Worm (Caenorhabditis elegans) whole organism, mixed stage, embryonic: Measurements from ENCODE around the gene str-211.

Source experiments
- M03D4.4 ChIP-seq: sonication (generic microtip); optimal IDR thresholded peaks from 2 replicates; lab custom pipeline; 2017; ENCODE audit warnings: mild to moderate bottlenecking, missing genetic modification characterization, missing compliant biosample characterization
- bed-3 ChIP-seq: fragments of 200-800 bp; sonication (Bioruptor generic); optimal IDR thresholded peaks from 3 replicates; lab custom pipeline; 2018; ENCODE audit warnings: mild to moderate bottlenecking, missing genetic modification characterization, moderate library complexity, missing compliant biosample characterization
- blmp-1 ChIP-seq: fragments of 150-350 bp; optimal IDR thresholded peaks from 2 replicates; lab custom pipeline; 2014; ENCODE audit warnings: missing biosample characterization, missing genetic modification characterization
- ceh-39 ChIP-seq: fragments of 150-350 bp; optimal IDR thresholded peaks from 2 replicates; lab custom pipeline; 2014; ENCODE audit warnings: missing biosample characterization, missing genetic modification characterization
- ceh-83 ChIP-seq: fragments of 200-800 bp; sonication (Bioruptor generic); optimal IDR thresholded peaks from 2 replicates; lab custom pipeline; 2018; ENCODE audit warnings: mild to moderate bottlenecking, missing genetic modification characterization, missing compliant biosample characterization
- ces-1 ChIP-seq: fragments of 150-350 bp; optimal IDR thresholded peaks from 2 replicates; lab custom pipeline; 2014; ENCODE audit warnings: missing biosample characterization, missing genetic modification reagents, missing genetic modification characterization
- cnd-1 ChIP-seq: fragments of 200-800 bp; sonication (Bioruptor generic); optimal IDR thresholded peaks from 2 replicates; lab custom pipeline; 2018; ENCODE audit warnings: mild to moderate bottlenecking, missing genetic modification characterization, missing compliant biosample characterization
- elt-1 ChIP-seq: sonication (generic microtip); optimal IDR thresholded peaks from 2 replicates; lab custom pipeline; 2017; ENCODE audit warnings: missing genetic modification characterization, mild to moderate bottlenecking, missing compliant biosample characterization, antibody characterized with exemption, moderate library complexity, borderline replicate concordance; ENCODE audit not compliant: insufficient read depth
- elt-3 ChIP-seq: fragments of 150-350 bp; optimal IDR thresholded peaks from 2 replicates; lab custom pipeline; 2014; ENCODE audit warnings: missing biosample characterization, missing genetic modification characterization
- flh-1 ChIP-seq: fragments of 200-800 bp; sonication (Bioruptor generic); optimal IDR thresholded peaks from 2 replicates; lab custom pipeline; 2018; ENCODE audit warnings: mild to moderate bottlenecking, missing genetic modification characterization, moderate library complexity, missing compliant biosample characterization
- ham-2 ChIP-seq: fragments of 200-800 bp; sonication (Bioruptor generic); optimal IDR thresholded peaks from 2 replicates; lab custom pipeline; 2018; ENCODE audit warnings: mild to moderate bottlenecking, missing genetic modification characterization, missing compliant biosample characterization
- hlh-1 ChIP-seq: fragments of 150-350 bp; optimal IDR thresholded peaks from 2 replicates; lab custom pipeline; 2014; ENCODE audit warnings: missing biosample characterization, missing genetic modification reagents, missing genetic modification characterization
- lin-13 ChIP-seq: fragments of 150-350 bp; optimal IDR thresholded peaks from 2 replicates; lab custom pipeline; 2014; ENCODE audit warnings: missing biosample characterization, missing genetic modification characterization
- lin-32 ChIP-seq: fragments of 200-800 bp; sonication (Bioruptor generic); optimal IDR thresholded peaks from 2 replicates; lab custom pipeline; 2018; ENCODE audit warnings: mild to moderate bottlenecking, missing genetic modification characterization, missing compliant biosample characterization
- mab-5 ChIP-seq: fragments of 150-350 bp; optimal IDR thresholded peaks from 2 replicates; lab custom pipeline; 2014; ENCODE audit warnings: missing biosample characterization, missing genetic modification characterization
- nhr-12 ChIP-seq: fragments of 150-350 bp; optimal IDR thresholded peaks from 2 replicates; lab custom pipeline; 2014; ENCODE audit warnings: missing biosample characterization, missing genetic modification characterization
- nhr-2 ChIP-seq: fragments of 150-350 bp; optimal IDR thresholded peaks from 2 replicates; lab custom pipeline; 2014; ENCODE audit warnings: missing biosample characterization, missing genetic modification characterization
- nhr-237 ChIP-seq: fragments of 150-350 bp; optimal IDR thresholded peaks from 2 replicates; lab custom pipeline; 2014; ENCODE audit warnings: missing biosample characterization, missing genetic modification characterization
- nhr-28 ChIP-seq: fragments of 150-350 bp; optimal IDR thresholded peaks from 2 replicates; lab custom pipeline; 2014; ENCODE audit warnings: missing biosample characterization, missing genetic modification characterization
- pha-4 ChIP-seq: fragments of 150-350 bp; optimal IDR thresholded peaks from 2 replicates; lab custom pipeline; 2018; ENCODE audit warnings: missing biosample characterization, missing genetic modification reagents, missing genetic modification characterization
- sem-2 ChIP-seq: fragments of 200-800 bp; sonication (Bioruptor generic); optimal IDR thresholded peaks from 2 replicates; lab custom pipeline; 2018; ENCODE audit warnings: mild to moderate bottlenecking, missing genetic modification characterization, missing compliant biosample characterization
- snpc-4 ChIP-seq: fragments of 150-350 bp; optimal IDR thresholded peaks from 2 replicates; lab custom pipeline; 2014; ENCODE audit warnings: missing biosample characterization, missing genetic modification characterization
- sptf-1 ChIP-seq: sonication (generic microtip); optimal IDR thresholded peaks from 2 replicates; lab custom pipeline; 2017; ENCODE audit warnings: mild to moderate bottlenecking, missing genetic modification characterization, moderate library complexity, missing compliant biosample characterization
- unc-120 ChIP-seq: sonication (generic microtip); optimal IDR thresholded peaks from 2 replicates; lab custom pipeline; 2017; ENCODE audit warnings: missing genetic modification characterization, missing compliant biosample characterization; ENCODE audit not compliant: poor library complexity, severe bottlenecking
- unc-39 ChIP-seq: fragments of 150-350 bp; optimal IDR thresholded peaks from 2 replicates; lab custom pipeline; 2014; ENCODE audit warnings: missing biosample characterization, missing genetic modification characterization
- unc-62 ChIP-seq: fragments of 150-350 bp; optimal IDR thresholded peaks from 2 replicates; lab custom pipeline; 2014; ENCODE audit warnings: missing biosample characterization, missing genetic modification reagents, missing genetic modification characterization
- zip-8 ChIP-seq: fragments of 150-350 bp; optimal IDR thresholded peaks from 2 replicates; lab custom pipeline; 2014; ENCODE audit warnings: missing biosample characterization, missing genetic modification characterization
- ztf-11 ChIP-seq: fragments of 150-350 bp; optimal IDR thresholded peaks from 2 replicates; lab custom pipeline; 2014; ENCODE audit warnings: missing biosample characterization, missing genetic modification characterization

str-211 gene

ce11 chrV:4932814-4933213 is 11.3 kb downstream of the str-211 start, which contains the start of gene C02E7.10:
TSS of gene C02E7.10 (minus strand) at chrV:4933045.
- TF ChIP-seq sptf-1 (tag; lab: Kevin White, UChicago): no peak
- no peak for TF ChIP-seq ces-1 (GFP tag; lab: Kevin White, UChicago)
- TF ChIP-seq sem-2 (GFP tag; lab: Kevin White, UChicago): no peak
- TF ChIP-seq cnd-1 (tag; lab: Kevin White, UChicago): no peak
- TF ChIP-seq nhr-28 (tag; lab: Kevin White, UChicago): no peak
- no peak for TF ChIP-seq ztf-11 (tag; lab: Kevin White, UChicago)
- TF ChIP-seq nhr-237: no peak
- TF ChIP-seq bed-3 (GFP tag; lab: Kevin White, UChicago): no peak
- no peak for TF ChIP-seq unc-39 (tag; lab: Kevin White, UChicago)
- no peak for TF ChIP-seq M03D4.4
- no peak for TF ChIP-seq snpc-4 (tag; lab: Kevin White, UChicago)

ce11 chrV:4929842-4930241 is 14.3 kb downstream of the str-211 start, which contains the start of gene str-205:
TSS of gene str-205 (minus strand) at chrV:4929942.
- TF ChIP-seq blmp-1 (no peak), unc-120 (tag; lab: Kevin White, UChicago) (no peak), elt-3 (no peak), flh-1 (GFP tag; lab: Kevin White, UChicago) (no peak), sem-2 (GFP tag; lab: Kevin White, UChicago) (no peak), nhr-2 (tag; lab: Kevin White, UChicago) (no peak), nhr-237 (no peak), hlh-1 (tag; lab: Kevin White, UChicago) (no peak), cnd-1 (tag; lab: Kevin White, UChicago) (no peak), ceh-83 (no peak)

ce11 chrV:4926371-4926770 is 17.7 kb downstream of the str-211 start, which contains the start of gene srh-21:
TSS of gene srh-21 (plus strand) at chrV:4926671.
- TF ChIP-seq ceh-39 (tag; lab: Kevin White, UChicago) (no peak), nhr-237 (no peak), bed-3 (GFP tag; lab: Kevin White, UChicago) (no peak)

ce11 chrV:4924618-4925017 is 19.5 kb downstream of the str-211 start, which contains the start of gene srh-20:
TSS of gene srh-20 (plus strand) at chrV:4924918.
- no peak for TF ChIP-seq zip-8 (tag; lab: Kevin White, UChicago)
- TF ChIP-seq, all 35 proteins: peak for 0

ce11 chrV:4922024-4922423 is 22.1 kb downstream of the str-211 start, which contains the start of gene srh-22:
TSS of gene srh-22 (plus strand) at chrV:4922324.
- TF ChIP-seq ces-1 (GFP tag; lab: Kevin White, UChicago): no peak

ce11 chrV:4920690-4921152 is 23.4 kb downstream of the str-211 start, which contains the start of the genes C02E7.8 and srh-23:
TSS of gene C02E7.8 (minus strand) at chrV:4920790.
TSS of gene srh-23 (plus strand) at chrV:4921102.
- TF ChIP-seq lin-32: no peak
- no peak for TF ChIP-seq unc-120 (tag; lab: Kevin White, UChicago)
- no peak for TF ChIP-seq lin-13 (tag; lab: Kevin White, UChicago)
- no peak for TF ChIP-seq ces-1 (GFP tag; lab: Kevin White, UChicago)
- TF ChIP-seq cnd-1 (tag; lab: Kevin White, UChicago): no peak
- TF ChIP-seq mab-5 (tag; lab: Kevin White, UChicago): no peak
- no peak for TF ChIP-seq bed-3 (GFP tag; lab: Kevin White, UChicago)
- no peak for TF ChIP-seq sem-2 (GFP tag; lab: Kevin White, UChicago)
- TF ChIP-seq ceh-39 (tag; lab: Kevin White, UChicago): no peak
- no peak for TF ChIP-seq sptf-1 (tag; lab: Kevin White, UChicago)
- no peak for TF ChIP-seq ham-2 (GFP tag; lab: Kevin White, UChicago)
- no peak for TF ChIP-seq hlh-1 (tag; lab: Kevin White, UChicago)
- TF ChIP-seq nhr-12 (tag; lab: Kevin White, UChicago): no peak
- no peak for TF ChIP-seq unc-39 (tag; lab: Kevin White, UChicago)
- no peak for TF ChIP-seq snpc-4 (tag; lab: Kevin White, UChicago)
- TF ChIP-seq, all 35 proteins: peak for 0

- TF ChIP-seq nhr-12 (tag; lab: Kevin White, UChicago): no peak
- peak; percentile 16 for TF ChIP-seq unc-62 (GFP tag; lab: Kevin White, UChicago)
- peak; percentile 90 for TF ChIP-seq elt-1 (tag; lab: Kevin White, UChicago)
- TF ChIP-seq pha-4 (tag; lab: Kevin White, UChicago): no peak
- TF ChIP-seq nhr-237: peak; percentile 14
- no peak for TF ChIP-seq ztf-11 (tag; lab: Kevin White, UChicago)
- no peak for TF ChIP-seq sem-2 (GFP tag; lab: Kevin White, UChicago)
- TF ChIP-seq unc-39 (tag; lab: Kevin White, UChicago): no peak
- peak; percentile 67 for TF ChIP-seq blmp-1
- TF ChIP-seq unc-120 (tag; lab: Kevin White, UChicago): no peak
- TF ChIP-seq, all 35 proteins: peak for 4
Observed at ce11 chrV:4918664-4919257, 25.4 kb downstream of the str-211 start, which contains the start of gene C02E7.6. TSS of gene C02E7.6 (plus strand) at chrV:4919207.
